Worm (Caenorhabditis elegans) whole organism, late embryonic: ENCODE data around the gene gck-4.

Source experiments
- C38D4.7 ChIP-seq: fragments of 200-800 bp; sonication (Bioruptor generic); optimal IDR thresholded peaks from 2 replicates; lab custom pipeline; 2018; ENCODE audit warnings: mild to moderate bottlenecking, missing genetic modification characterization, moderate library complexity, missing compliant biosample characterization
- F13H6.1 ChIP-seq: sonication (generic microtip); optimal IDR thresholded peaks from 2 replicates; lab custom pipeline; 2016; ENCODE audit warnings: missing genetic modification characterization, missing compliant biosample characterization
- K02D7.2 ChIP-seq: sonication (generic microtip); optimal IDR thresholded peaks from 2 replicates; lab custom pipeline; 2017; ENCODE audit warnings: mild to moderate bottlenecking, missing genetic modification characterization, missing compliant biosample characterization
- T23F11.4 ChIP-seq: fragments of 200-800 bp; sonication (Bioruptor generic); optimal IDR thresholded peaks from 2 replicates; lab custom pipeline; 2018; ENCODE audit warnings: mild to moderate bottlenecking, missing genetic modification characterization, missing compliant biosample characterization
- Y22D7AL.16 ChIP-seq: sonication (generic microtip); optimal IDR thresholded peaks from 2 replicates; lab custom pipeline; 2016; ENCODE audit warnings: missing genetic modification characterization, missing compliant biosample characterization
- ahr-1 ChIP-seq: sonication (generic microtip); optimal IDR thresholded peaks from 2 replicates; lab custom pipeline; 2016; ENCODE audit warnings: missing genetic modification characterization, missing compliant biosample characterization
- ceh-18 ChIP-seq: sonication (generic microtip); optimal IDR thresholded peaks from 2 replicates; lab custom pipeline; 2016; ENCODE audit warnings: missing genetic modification characterization, missing compliant biosample characterization
- ceh-22 ChIP-seq: sonication (generic microtip); optimal IDR thresholded peaks from 2 replicates; lab custom pipeline; 2017; ENCODE audit warnings: missing biosample characterization, missing genetic modification characterization
- ceh-30 ChIP-seq: fragments of 150-350 bp; optimal IDR thresholded peaks from 2 replicates; lab custom pipeline; 2014; ENCODE audit warnings: missing biosample characterization, missing genetic modification characterization
- ceh-9 ChIP-seq: sonication (generic microtip); optimal IDR thresholded peaks from 2 replicates; lab custom pipeline; 2016; ENCODE audit warnings: mild to moderate bottlenecking, missing genetic modification characterization, inconsistent platforms, missing compliant biosample characterization
- che-1 ChIP-seq: sonication (generic microtip); optimal IDR thresholded peaks from 2 replicates; lab custom pipeline; 2016; ENCODE audit warnings: mild to moderate bottlenecking, missing genetic modification characterization, missing compliant biosample characterization
- dve-1 ChIP-seq: sonication (generic microtip); optimal IDR thresholded peaks from 2 replicates; lab custom pipeline; 2017; ENCODE audit warnings: antibody characterized with exemption, mild to moderate bottlenecking, missing genetic modification characterization, missing compliant biosample characterization
- eyg-1 ChIP-seq: sonication (generic microtip); optimal IDR thresholded peaks from 2 replicates; lab custom pipeline; 2016; ENCODE audit warnings: missing genotype, missing genetic modification characterization, missing compliant biosample characterization
- fax-1 ChIP-seq: sonication (generic microtip); optimal IDR thresholded peaks from 2 replicates; lab custom pipeline; 2016; ENCODE audit warnings: missing genotype, missing genetic modification characterization, missing compliant biosample characterization
- fkh-10 ChIP-seq: fragments of 150-350 bp; optimal IDR thresholded peaks from 2 replicates; lab custom pipeline; 2014; ENCODE audit warnings: missing biosample characterization, missing genetic modification reagents, missing genetic modification characterization
- fkh-6 ChIP-seq: sonication (generic microtip); optimal IDR thresholded peaks from 2 replicates; lab custom pipeline; 2016; ENCODE audit warnings: missing genetic modification characterization, missing compliant biosample characterization
- gmeb-2 ChIP-seq: sonication (generic microtip); optimal IDR thresholded peaks from 2 replicates; lab custom pipeline; 2016; ENCODE audit warnings: missing genetic modification characterization, inconsistent platforms, missing compliant biosample characterization
- hlh-13 ChIP-seq: fragments of 200-800 bp; sonication (Bioruptor generic); optimal IDR thresholded peaks from 2 replicates; lab custom pipeline; 2018; ENCODE audit warnings: mild to moderate bottlenecking, missing genetic modification characterization, missing compliant biosample characterization
- hlh-15 ChIP-seq: sonication (generic microtip); optimal IDR thresholded peaks from 2 replicates; lab custom pipeline; 2016; ENCODE audit warnings: missing genetic modification characterization, missing compliant biosample characterization
- hlh-30 ChIP-seq: sonication (generic microtip); optimal IDR thresholded peaks from 2 replicates; lab custom pipeline; 2017; ENCODE audit warnings: antibody characterized with exemption, missing genetic modification characterization, missing compliant biosample characterization; ENCODE audit not compliant: insufficient read depth
- hlh-6 ChIP-seq: sonication (generic microtip); optimal IDR thresholded peaks from 2 replicates; lab custom pipeline; 2016; ENCODE audit warnings: missing genotype, missing genetic modification characterization, missing compliant biosample characterization
- lin-11 ChIP-seq: fragments of 200-800 bp; sonication (Bioruptor generic); optimal IDR thresholded peaks from 2 replicates; lab custom pipeline; 2018; ENCODE audit warnings: mild to moderate bottlenecking, missing genetic modification characterization, missing compliant biosample characterization
- nfya-1 ChIP-seq: sonication (generic microtip); optimal IDR thresholded peaks from 2 replicates; lab custom pipeline; 2017; ENCODE audit warnings: missing genetic modification characterization, mild to moderate bottlenecking, missing compliant biosample characterization, antibody characterized with exemption, moderate library complexity
- odd-2 ChIP-seq: sonication (generic microtip); optimal IDR thresholded peaks from 2 replicates; lab custom pipeline; 2017; ENCODE audit warnings: antibody characterized with exemption, mild to moderate bottlenecking, missing genetic modification characterization, missing compliant biosample characterization
- pag-3 ChIP-seq: sonication (generic microtip); optimal IDR thresholded peaks from 2 replicates; lab custom pipeline; 2016; ENCODE audit warnings: missing compliant biosample characterization, missing genetic modification characterization, borderline replicate concordance
- pha-4 ChIP-seq: fragments of 150-350 bp; optimal IDR thresholded peaks from 2 replicates; lab custom pipeline; 2018; ENCODE audit warnings: missing biosample characterization, missing genetic modification reagents, missing genetic modification characterization
- rnt-1 ChIP-seq: sonication (generic microtip); optimal IDR thresholded peaks from 2 replicates; lab custom pipeline; 2016; ENCODE audit warnings: missing genetic modification characterization, missing compliant biosample characterization
- syd-9 ChIP-seq: sonication (generic microtip); optimal IDR thresholded peaks from 2 replicates; lab custom pipeline; 2016; ENCODE audit warnings: mild to moderate bottlenecking, missing genetic modification characterization, moderate library complexity, missing compliant biosample characterization
- ttx-3 ChIP-seq: sonication (generic microtip); optimal IDR thresholded peaks from 2 replicates; lab custom pipeline; 2016; ENCODE audit warnings: missing genetic modification reagents, missing genetic modification characterization, missing compliant biosample characterization
- unc-3 ChIP-seq, 2 experiments: fragments of 200-800 bp in 1 of 2; sonication (Bioruptor generic) in 1 of 2; sonication (generic microtip) in 1 of 2; conservative IDR thresholded peaks in 1 of 2; optimal IDR thresholded peaks in 1 of 2; 2 replicates each; pipeline versions ENCODE4 v1.3.6 to Lab custom; 2016 to 2022; ENCODE audit warnings: missing compliant biosample characterization in 2 of 2, missing genetic modification characterization in 2 of 2, missing genetic modification reagents in 1 of 2
- unc-42 ChIP-seq: sonication (generic microtip); optimal IDR thresholded peaks from 2 replicates; lab custom pipeline; 2016; ENCODE audit warnings: missing genotype, missing genetic modification characterization, missing compliant biosample characterization
- unc-55 ChIP-seq: sonication (generic microtip); optimal IDR thresholded peaks from 2 replicates; lab custom pipeline; 2017; ENCODE audit warnings: missing biosample characterization, missing genetic modification reagents, missing genetic modification characterization
- zip-5 ChIP-seq: sonication (generic microtip); optimal IDR thresholded peaks from 2 replicates; lab custom pipeline; 2016; ENCODE audit warnings: missing genetic modification characterization, missing compliant biosample characterization

gck-4 gene

DNA sequence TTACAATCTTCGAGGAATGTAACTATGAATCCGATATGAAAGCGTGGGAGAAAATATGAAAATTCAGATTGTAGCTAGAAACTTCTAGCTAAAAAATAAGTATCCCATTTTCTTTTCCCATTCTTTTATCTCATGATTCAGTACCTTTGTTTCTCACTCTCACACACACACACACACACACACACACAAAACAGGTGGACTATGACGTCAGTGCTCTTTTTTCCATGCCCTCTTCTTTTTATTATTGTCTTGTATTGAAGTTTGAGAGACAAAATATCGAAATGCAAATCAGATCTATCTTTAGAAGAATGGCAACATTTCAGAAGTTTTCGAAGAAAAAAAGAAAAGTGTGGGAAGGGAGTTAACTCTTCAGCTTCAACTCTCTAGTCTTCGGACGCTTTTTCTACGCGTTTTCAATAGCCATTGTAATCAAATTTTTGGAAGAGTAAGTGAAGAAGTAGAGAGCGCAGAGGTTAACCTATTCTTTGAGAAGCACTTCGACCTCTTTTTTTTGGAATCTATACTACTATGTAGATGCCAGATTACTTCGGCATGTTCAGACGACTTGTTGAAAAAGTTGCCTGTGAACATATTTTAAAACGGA lies 43.0 kb upstream of the gck-4 start:
- TF ChIP-seq hlh-13 (GFP tag; lab: Kevin White, UChicago) (no peak), unc-42 (peak; percentile 79)

DNA sequence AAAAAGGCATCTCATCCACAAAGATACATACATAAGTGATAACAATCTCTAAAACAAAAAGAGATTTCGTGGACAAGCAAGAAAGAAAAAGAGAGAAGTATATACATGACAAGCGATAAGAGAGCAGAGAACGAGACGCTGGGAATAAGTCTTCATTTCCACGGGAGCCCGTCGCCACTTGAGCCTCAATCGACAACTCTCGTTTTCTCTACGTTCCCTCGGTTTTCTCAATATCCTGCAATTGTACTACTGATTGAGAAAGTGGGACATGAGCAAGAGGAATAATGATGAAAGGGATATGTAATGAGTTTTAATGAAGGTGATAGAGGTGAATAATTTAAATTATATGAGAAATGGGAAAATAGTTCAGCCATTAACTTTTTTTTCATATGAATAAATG lies 39.5 kb upstream of the gck-4 start:
- TF ChIP-seq unc-55 (GFP tag; lab: Kevin White, UChicago) (peak; percentile 50), ceh-18 (tag; lab: Kevin White, UChicago) (peak; percentile 27), hlh-30 (tag; lab: Kevin White, UChicago) (no peak)
- TF ChIP-seq, all 69 proteins: peak for 2

DNA sequence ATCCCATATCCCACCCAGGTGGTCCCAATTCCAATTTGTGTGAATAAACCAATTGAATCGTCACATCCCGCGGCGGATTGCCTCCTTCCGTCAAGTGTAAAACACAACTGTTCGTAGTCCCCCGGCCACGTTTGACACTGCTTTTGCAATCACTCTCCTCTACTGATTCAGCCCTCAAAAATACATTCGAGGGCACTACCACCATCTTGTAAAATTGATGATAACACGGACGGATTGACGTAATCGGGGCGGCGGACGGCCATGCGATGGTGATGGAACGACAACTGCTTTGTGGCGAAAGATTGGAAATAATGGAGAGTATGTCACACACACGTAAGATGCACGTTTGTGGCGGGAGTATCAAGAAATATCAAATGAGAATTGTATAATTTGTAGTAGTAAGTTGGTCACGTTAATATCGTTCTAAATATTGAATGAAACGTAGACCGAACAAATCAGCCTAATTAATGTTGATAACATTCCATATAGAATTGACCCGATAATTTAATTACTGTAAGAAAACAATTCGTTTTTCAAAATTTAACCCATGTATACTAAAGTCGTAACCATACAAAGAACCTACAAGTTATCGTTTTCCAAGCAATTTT lies 38.5 kb upstream of the gck-4 start:
- no peak for TF ChIP-seq che-1 (tag; lab: Kevin White, UChicago)
- no peak for TF ChIP-seq hlh-15 (tag; lab: Kevin White, UChicago)
- TF ChIP-seq K02D7.2 (tag; lab: Kevin White, UChicago), result no peak
- TF ChIP-seq ceh-30 (tag; lab: Kevin White, UChicago), result no peak
- TF ChIP-seq ceh-18 (tag; lab: Kevin White, UChicago), result peak; percentile 43
- TF ChIP-seq fax-1 (tag; lab: Kevin White, UChicago), result no peak
- peak; percentile 3 for TF ChIP-seq rnt-1 (tag; lab: Kevin White, UChicago)
- TF ChIP-seq zip-5 (tag; lab: Kevin White, UChicago), result no peak
- TF ChIP-seq, all 69 proteins: peak for 2

DNA sequence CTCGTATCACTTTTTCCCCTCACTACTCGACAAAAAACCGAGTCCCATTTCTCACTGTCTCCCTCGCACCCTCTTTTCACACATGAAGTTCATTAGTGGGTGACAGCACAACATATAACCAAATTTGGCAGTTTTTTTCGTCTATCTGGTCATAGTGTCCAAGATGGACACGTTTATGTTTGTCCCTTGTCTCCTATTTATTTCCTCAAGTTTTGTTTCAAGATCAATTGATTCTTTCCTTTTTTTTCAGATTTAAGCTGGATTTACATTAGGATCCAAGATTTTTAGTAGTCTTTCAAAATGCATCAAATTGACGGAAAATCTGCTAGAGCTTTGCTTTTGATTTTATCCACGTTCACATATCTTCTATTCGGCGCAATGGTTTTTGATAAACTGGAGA lies 37.4 kb upstream of the gck-4 start, which contains the start of gene twk-20:
twk-20 (plus strand) TSS at position 301 of the 400 bp plus-strand sequence.
- TF ChIP-seq F13H6.1 (tag; lab: Kevin White, UChicago) (no peak), syd-9 (tag; lab: Kevin White, UChicago) (no peak)

DNA sequence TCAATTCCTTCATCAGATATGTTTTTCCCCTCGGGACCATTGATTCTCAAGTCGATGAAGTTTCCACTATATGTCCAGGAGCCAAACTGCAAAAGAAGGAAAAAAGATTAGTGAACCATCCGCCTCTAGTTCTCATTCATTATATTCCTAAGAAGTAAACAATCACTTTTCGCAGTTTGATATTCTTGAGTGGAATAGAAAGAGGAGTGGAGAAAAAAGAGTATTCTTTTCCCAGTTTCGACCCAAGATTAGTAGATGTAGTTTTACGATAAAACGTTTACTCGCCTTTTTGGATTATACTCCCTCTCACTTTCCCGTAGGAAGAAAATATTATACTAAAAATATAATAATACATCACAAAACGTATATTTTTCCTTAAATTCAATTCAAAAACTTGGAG lies 32.1 kb upstream of the gck-4 start:
- TF ChIP-seq gmeb-2 (tag; lab: Kevin White, UChicago) (no peak), zip-5 (tag; lab: Kevin White, UChicago) (no peak), dve-1 (tag; lab: Kevin White, UChicago) (no peak), syd-9 (tag; lab: Kevin White, UChicago) (no peak), eyg-1 (tag; lab: Kevin White, UChicago) (no peak), lin-11 (tag; lab: Kevin White, UChicago) (no peak), pha-4 (tag; lab: Kevin White, UChicago) (no peak), ceh-22 (tag; lab: Kevin White, UChicago) (no peak), ceh-9 (tag; lab: Kevin White, UChicago) (no peak), pag-3 (tag; lab: Kevin White, UChicago) (no peak)
- TF ChIP-seq, all 69 proteins: peak for 0

DNA sequence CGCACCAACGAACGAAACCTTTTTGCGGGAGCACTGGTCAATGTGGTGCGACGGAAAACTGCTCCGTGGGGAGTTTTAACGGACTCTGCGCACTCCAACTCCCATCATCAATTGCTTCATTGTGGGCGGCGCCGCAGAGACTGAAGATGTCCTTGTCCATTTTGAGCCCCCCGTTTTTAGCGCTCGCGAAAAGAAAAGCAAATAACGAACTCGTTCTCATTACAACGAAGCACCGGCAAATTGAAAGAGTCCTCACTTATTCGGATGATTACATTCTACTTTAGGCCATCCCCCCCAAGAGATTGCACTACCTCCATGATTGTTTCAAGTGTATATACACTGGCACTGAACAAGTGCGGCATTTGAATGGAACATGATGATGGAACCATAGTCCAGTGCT lies 30.2 kb upstream of the gck-4 start, which contains the start of gene acr-9:
acr-9 (minus strand) TSS at position 101 of the 400 bp plus-strand sequence.
- TF ChIP-seq nfya-1 (tag; lab: Kevin White, UChicago) (no peak), hlh-13 (GFP tag; lab: Kevin White, UChicago) (no peak), unc-3 (GFP tag; conservative IDR thresholded peaks at IDR 0.05; lab: Robert Waterston, UW) (no peak), unc-3 (tag; optimal IDR thresholded peaks at IDR 0.05; lab: Kevin White, UChicago) (no peak), hlh-30 (tag; lab: Kevin White, UChicago) (no peak), Y22D7AL.16 (tag; lab: Kevin White, UChicago) (no peak), ttx-3 (tag; lab: Kevin White, UChicago) (no peak)

DNA sequence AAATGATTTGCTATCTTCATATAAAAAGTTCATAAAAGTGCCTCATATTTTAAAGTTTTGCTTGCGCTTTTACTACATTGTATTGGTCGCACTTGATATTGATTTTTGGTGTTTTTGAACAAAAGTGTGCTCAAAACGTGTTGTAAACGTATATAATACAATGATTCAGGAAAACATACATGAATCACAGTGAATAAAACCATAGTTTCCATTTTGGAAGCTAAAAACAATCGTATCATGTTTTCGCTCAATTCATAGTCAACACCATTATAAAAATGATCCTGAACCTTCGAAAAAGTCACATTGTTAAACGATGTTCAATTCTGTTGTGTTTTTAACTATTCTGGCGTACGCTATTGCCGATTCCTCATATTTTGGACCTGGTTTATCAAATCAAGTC lies 29.7 kb upstream of the gck-4 start, which contains the start of gene C40C9.3:
C40C9.3 (plus strand) TSS at position 301 of the 400 bp plus-strand sequence.
- TF ChIP-seq fkh-6 (no peak), hlh-15 (tag; lab: Kevin White, UChicago) (no peak), T23F11.4 (no peak), hlh-30 (tag; lab: Kevin White, UChicago) (no peak), ahr-1 (tag; lab: Kevin White, UChicago) (no peak), hlh-6 (tag; lab: Kevin White, UChicago) (no peak), odd-2 (tag; lab: Kevin White, UChicago) (no peak), unc-55 (GFP tag; lab: Kevin White, UChicago) (no peak), fkh-10 (no peak), C38D4.7 (no peak)
